Worm (Caenorhabditis elegans) whole organism, young adult: ENCODE data around the gene fozi-1.

Experiments
- B0019.2 ChIP-seq: fragments of 200-800 bp; sonication (Bioruptor generic); conservative IDR thresholded peaks from 2 replicates; pipeline ENCODE4 v1.3.6; 2022; ENCODE audit warnings: missing genetic modification reagents, missing genetic modification characterization, missing compliant biosample characterization
- cebp-2 ChIP-seq: fragments of 200-800 bp; sonication (Bioruptor generic); IDR thresholded peaks from 2 replicates; pipeline ENCODE4 v1.3.6; 2022; ENCODE audit warnings: missing genetic modification characterization, missing compliant biosample characterization
- die-1 ChIP-seq: sonication (generic microtip); optimal IDR thresholded peaks from 2 replicates; lab custom pipeline; 2016; ENCODE audit warnings: missing genotype, mild to moderate bottlenecking, missing genetic modification characterization, missing compliant biosample characterization
- hsf-1 ChIP-seq: fragments of 200-800 bp; sonication (Bioruptor generic); IDR thresholded peaks from 2 replicates; pipeline ENCODE4 v1.3.6; 2022; ENCODE audit warnings: missing genetic modification reagents, missing genetic modification characterization, missing compliant biosample characterization
- lag-1 ChIP-seq: fragments of 200-800 bp; sonication (Bioruptor generic); IDR thresholded peaks from 2 replicates; pipeline ENCODE4 v1.3.6; 2022; ENCODE audit warnings: missing genetic modification reagents, missing genetic modification characterization, missing compliant biosample characterization
- madf-8 ChIP-seq: fragments of 200-800 bp; sonication (Bioruptor generic); conservative IDR thresholded peaks from 2 replicates; pipeline ENCODE4 v1.3.6; 2022; ENCODE audit warnings: missing genetic modification reagents, missing genetic modification characterization, missing compliant biosample characterization

DNA sequence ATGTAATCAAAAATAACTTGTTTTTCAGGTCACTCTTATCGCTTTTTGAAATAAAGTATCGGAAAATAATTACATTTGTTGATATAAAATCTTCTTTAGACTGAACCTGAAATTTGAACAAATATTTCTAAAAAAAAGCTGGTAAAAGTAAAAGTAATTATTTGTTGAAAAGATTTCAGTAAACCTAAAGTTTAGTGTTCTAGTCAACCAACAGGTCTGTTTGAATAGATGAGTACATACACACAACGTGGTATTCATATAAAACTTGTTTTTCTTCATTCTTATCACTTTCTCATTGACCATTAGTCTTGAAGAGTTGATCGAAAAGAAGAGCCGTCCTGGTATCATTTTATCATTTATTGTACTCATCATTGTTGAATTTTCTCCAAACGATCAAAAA is 38.1 kb downstream of the fozi-1 start, which contains the start of gene C40H1.9:
- no peak for TF ChIP-seq B0019.2 (GFP tag; lab: Robert Waterston, UW)
- no peak for TF ChIP-seq lag-1 (GFP tag; lab: Robert Waterston, UW)
- TF ChIP-seq cebp-2 (GFP tag; lab: Robert Waterston, UW) = no peak
- no peak for TF ChIP-seq madf-8 (GFP tag; lab: Robert Waterston, UW)
- no peak for TF ChIP-seq die-1 (tag; lab: Kevin White, UChicago)
- no peak for TF ChIP-seq hsf-1 (GFP tag; lab: Robert Waterston, UW)
